Fruit fly (Drosophila melanogaster): ENCODE results near the gene CG34043.

DNA sequence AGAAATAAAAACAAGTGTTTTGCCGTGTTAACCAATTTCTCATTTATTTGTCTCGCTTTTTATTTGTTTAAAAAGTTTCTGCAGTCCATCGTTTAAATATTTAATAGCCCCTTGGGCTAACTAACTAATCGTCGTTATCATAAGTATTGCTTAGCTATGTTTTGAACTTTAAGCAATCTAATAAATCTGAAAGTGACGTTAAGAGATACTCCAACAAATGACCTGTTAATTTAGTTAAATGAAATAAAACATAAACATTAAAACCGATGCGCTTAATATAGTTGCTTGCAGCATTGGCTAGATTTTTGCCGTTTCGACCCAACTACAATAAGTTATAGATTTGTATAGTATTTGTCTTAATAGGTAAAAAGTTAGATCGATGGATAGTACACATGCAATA, 18.9 kb downstream of the CG34043 start:
- TF ChIP-seq mirr (GFP tag; optimal IDR thresholded peaks at IDR 0.05) (no peak), Meics (GFP tag; optimal IDR thresholded peaks at IDR 0.05) (no peak), CG13123 (GFP tag; optimal IDR thresholded peaks at IDR 0.05) (no peak), ash1 (GFP tag; optimal IDR thresholded peaks at IDR 0.05) (no peak), CG33557 (GFP tag; optimal IDR thresholded peaks at IDR 0.05) (no peak), salm (tag; optimal IDR thresholded peaks at IDR 0.05) (no peak), CG9215 (GFP tag; IDR thresholded peaks at IDR 0.05) (no peak), MTF-1 (GFP tag; optimal IDR thresholded peaks at IDR 0.05; ENCODE audit: borderline replicate concordance) (no peak), YL-1 (GFP tag; optimal IDR thresholded peaks at IDR 0.05) (no peak), Pdp1 (GFP tag; optimal IDR thresholded peaks at IDR 0.05) (no peak), CG42726 (GFP tag; IDR thresholded peaks at IDR 0.05; ENCODE audit: partially characterized antibody) (no peak)
